Fruit fly (Drosophila melanogaster) whole organism, embryonic: ENCODE measurements around the gene CG18262.

Experiments used
- Antp ChIP-seq: fragments of 200-800 bp; sonication (Bioruptor generic); optimal IDR thresholded peaks from 3 replicates; lab custom pipeline; 2016; ENCODE audit warnings: missing biosample characterization, missing genetic modification characterization
- Atf6 ChIP-seq: fragments of 200-800 bp; sonication (Bioruptor generic); IDR thresholded peaks from 2 replicates; pipeline ENCODE4 v1.3.6; 2022; ENCODE audit warnings: missing biosample characterization, missing genetic modification characterization
- Bgb ChIP-seq: fragments of 200-800 bp; sonication (Bioruptor generic); IDR thresholded peaks from 2 replicates; pipeline ENCODE4 v1.3.6; 2022; ENCODE audit warnings: missing biosample characterization, missing genetic modification characterization; ENCODE audit not compliant: partially characterized antibody
- CG10431 ChIP-seq: fragments of 200-800 bp; sonication (Bioruptor generic); optimal IDR thresholded peaks from 3 replicates; lab custom pipeline; 2018; ENCODE audit warnings: missing biosample characterization, mild to moderate bottlenecking, missing genetic modification characterization
- CG10462 ChIP-seq: fragments of 200-800 bp; sonication (Bioruptor generic); optimal IDR thresholded peaks from 2 replicates; lab custom pipeline; 2016; ENCODE audit warnings: missing biosample characterization, missing genetic modification characterization
- CG13287 ChIP-seq: fragments of 200-800 bp; sonication (Bioruptor generic); IDR thresholded peaks from 2 replicates; pipeline ENCODE4 v1.3.6; 2022; ENCODE audit warnings: missing biosample characterization, missing genetic modification characterization; ENCODE audit not compliant: partially characterized antibody
- CG15479 ChIP-seq: fragments of 200-800 bp; sonication (Bioruptor generic); optimal IDR thresholded peaks from 3 replicates; lab custom pipeline; 2019; ENCODE audit warnings: missing biosample characterization, mild to moderate bottlenecking, missing genetic modification characterization, moderate library complexity
- CG15696 ChIP-seq: fragments of 200-800 bp; sonication (Bioruptor generic); optimal IDR thresholded peaks from 2 replicates; lab custom pipeline; 2019; ENCODE audit warnings: missing biosample characterization, mild to moderate bottlenecking, missing genetic modification characterization, moderate library complexity
- CG1603 ChIP-seq: fragments of 200-800 bp; sonication (Bioruptor generic); optimal IDR thresholded peaks from 2 replicates; lab custom pipeline; 2019; ENCODE audit warnings: missing biosample characterization, mild to moderate bottlenecking, missing genetic modification characterization, moderate library complexity
- CG2120 ChIP-seq: fragments of 200-800 bp; sonication (Bioruptor generic); optimal IDR thresholded peaks from 3 replicates; lab custom pipeline; 2016; ENCODE audit warnings: missing biosample characterization, missing genetic modification characterization
- CG30431 ChIP-seq: fragments of 200-800 bp; sonication (Bioruptor generic); optimal IDR thresholded peaks from 2 replicates; lab custom pipeline; 2017; ENCODE audit warnings: missing biosample characterization, missing genetic modification characterization
- CG4282 ChIP-seq: fragments of 200-800 bp; sonication (Bioruptor generic); optimal IDR thresholded peaks from 2 replicates; lab custom pipeline; 2016; ENCODE audit warnings: missing biosample characterization, missing genetic modification characterization
- CG5245 ChIP-seq: fragments of 200-800 bp; sonication (Bioruptor generic); optimal IDR thresholded peaks from 3 replicates; lab custom pipeline; 2016; ENCODE audit warnings: missing biosample characterization, missing genetic modification characterization
- CG6854 ChIP-seq: fragments of 200-800 bp; sonication (Bioruptor generic); optimal IDR thresholded peaks from 3 replicates; lab custom pipeline; 2017; ENCODE audit warnings: missing biosample characterization, mild to moderate bottlenecking, missing genetic modification characterization
- CG7839 ChIP-seq: fragments of 200-800 bp; sonication (Bioruptor generic); optimal IDR thresholded peaks from 3 replicates; lab custom pipeline; 2018; ENCODE audit warnings: missing biosample characterization, mild to moderate bottlenecking, missing genetic modification characterization, moderate library complexity
- CG9817 ChIP-seq: fragments of 200-800 bp; sonication (Bioruptor generic); optimal IDR thresholded peaks from 2 replicates; lab custom pipeline; 2018; ENCODE audit warnings: missing biosample characterization, mild to moderate bottlenecking, missing genetic modification characterization, moderate library complexity
- CkIIα-i1 ChIP-seq: fragments of 200-800 bp; sonication (Bioruptor generic); IDR thresholded peaks from 2 replicates; pipeline ENCODE4 v1.3.6; 2022; ENCODE audit warnings: missing biosample characterization, missing genetic modification characterization
- D19B ChIP-seq: fragments of 200-800 bp; sonication (Bioruptor generic); optimal IDR thresholded peaks from 2 replicates; lab custom pipeline; 2017; ENCODE audit warnings: missing biosample characterization, mild to moderate bottlenecking, missing genetic modification characterization
- Dll ChIP-seq: fragments of 200-800 bp; sonication (Bioruptor generic); IDR thresholded peaks from 4 replicates; pipeline ENCODE4 v1.3.6; 2022; ENCODE audit warnings: missing biosample characterization, missing genetic modification characterization; ENCODE audit not compliant: partially characterized antibody
- Doc3 ChIP-seq: fragments of 200-800 bp; sonication (Bioruptor generic); IDR thresholded peaks from 3 replicates; pipeline ENCODE4 v1.3.6; 2022; ENCODE audit warnings: missing biosample characterization, missing genetic modification characterization; ENCODE audit not compliant: partially characterized antibody
- E2f2 ChIP-seq: fragments of 200-800 bp; sonication (Bioruptor generic); IDR thresholded peaks from 2 replicates; pipeline ENCODE4 v1.3.6; 2022; ENCODE audit warnings: missing biosample characterization, missing genetic modification characterization
- HHEX ChIP-seq: fragments of 200-800 bp; sonication (Bioruptor generic); optimal IDR thresholded peaks from 3 replicates; lab custom pipeline; 2017; ENCODE audit warnings: missing biosample characterization, mild to moderate bottlenecking, missing genetic modification characterization, missing genetic modification reagents
- HmgZ ChIP-seq: fragments of 200-800 bp; sonication (Bioruptor generic); optimal IDR thresholded peaks from 2 replicates; lab custom pipeline; 2018; ENCODE audit warnings: missing biosample characterization, mild to moderate bottlenecking, missing genetic modification characterization
- Hmr ChIP-seq: fragments of 200-800 bp; sonication (Bioruptor generic); optimal IDR thresholded peaks from 3 replicates; lab custom pipeline; 2017; ENCODE audit warnings: mild to moderate bottlenecking, missing biosample characterization, missing genetic modification reagents, missing genetic modification characterization
- Hsf ChIP-seq: fragments of 200-800 bp; sonication (Bioruptor generic); optimal IDR thresholded peaks from 3 replicates; lab custom pipeline; 2016; ENCODE audit warnings: missing biosample characterization, missing genetic modification characterization
- Kr ChIP-seq: fragments of 200-800 bp; sonication (Bioruptor generic); optimal IDR thresholded peaks from 2 replicates; lab custom pipeline; 2017; ENCODE audit warnings: missing biosample characterization, mild to moderate bottlenecking, missing genetic modification characterization
- MESR4 ChIP-seq: fragments of 200-800 bp; sonication (Bioruptor generic); optimal IDR thresholded peaks from 2 replicates; lab custom pipeline; 2018; ENCODE audit warnings: missing biosample characterization, mild to moderate bottlenecking, missing genetic modification characterization, moderate library complexity
- Max ChIP-seq: fragments of 200-800 bp; sonication (Bioruptor generic); optimal IDR thresholded peaks from 2 replicates; lab custom pipeline; 2016; ENCODE audit warnings: missing biosample characterization, mild to moderate bottlenecking, missing genetic modification characterization
- NfI ChIP-seq: fragments of 200-800 bp; sonication (Bioruptor generic); optimal IDR thresholded peaks from 3 replicates; lab custom pipeline; 2018; ENCODE audit warnings: missing biosample characterization, mild to moderate bottlenecking, missing genetic modification characterization, moderate library complexity
- Pdp1 ChIP-seq, 2 experiments: fragments of 200-800 bp; sonication (Bioruptor generic); optimal IDR thresholded peaks; 3 replicates each; lab custom pipeline; 2016; ENCODE audit warnings: missing biosample characterization in 2 of 2, missing genetic modification characterization in 2 of 2, mild to moderate bottlenecking in 1 of 2, moderate library complexity in 1 of 2
- Scr ChIP-seq: fragments of 200-800 bp; sonication (Bioruptor generic); IDR thresholded peaks from 2 replicates; pipeline ENCODE4 v1.3.6; 2022; ENCODE audit warnings: missing biosample characterization, missing genetic modification characterization; ENCODE audit not compliant: partially characterized antibody
- Trl ChIP-seq, 3 experiments: fragments of >200 bp in 2 of 3; fragments of 200-800 bp in 1 of 3; sonication (Bioruptor generic) in 1 of 3; optimal IDR thresholded peaks; 2 replicates in 1 of 3; 3 replicates in 2 of 3; lab custom pipeline; 2016 to 2017; ENCODE audit warnings: missing biosample characterization in 1 of 3, missing genetic modification characterization in 1 of 3
- Vsx1 ChIP-seq: fragments of 200-800 bp; sonication (Bioruptor generic); optimal IDR thresholded peaks from 2 replicates; lab custom pipeline; 2017; ENCODE audit warnings: missing biosample characterization, mild to moderate bottlenecking, missing genetic modification characterization, missing genetic modification reagents
- amos ChIP-seq: fragments of 200-800 bp; sonication (Bioruptor generic); IDR thresholded peaks from 2 replicates; pipeline ENCODE4 v1.3.6; 2022; ENCODE audit warnings: missing biosample characterization, missing genetic modification characterization; ENCODE audit not compliant: partially characterized antibody
- bbx ChIP-seq: fragments of 200-800 bp; sonication (Bioruptor generic); IDR thresholded peaks from 2 replicates; pipeline ENCODE4 v1.3.6; 2022; ENCODE audit warnings: missing biosample characterization, missing genetic modification characterization; ENCODE audit not compliant: partially characterized antibody
- fd3F ChIP-seq: fragments of 200-800 bp; sonication (Bioruptor generic); optimal IDR thresholded peaks from 2 replicates; lab custom pipeline; 2018; ENCODE audit warnings: missing biosample characterization, mild to moderate bottlenecking, missing genetic modification characterization, moderate library complexity
- fru ChIP-seq: fragments of >200 bp; optimal IDR thresholded peaks from 2 replicates; lab custom pipeline; 2017
- gem ChIP-seq: fragments of 200-800 bp; sonication (Bioruptor generic); optimal IDR thresholded peaks from 2 replicates; lab custom pipeline; 2019; ENCODE audit warnings: missing biosample characterization, mild to moderate bottlenecking, missing genetic modification characterization, moderate library complexity
- gro ChIP-seq: fragments of 200-800 bp; sonication (Bioruptor generic); optimal IDR thresholded peaks from 2 replicates; lab custom pipeline; 2016; ENCODE audit warnings: missing biosample characterization, missing genetic modification characterization
- gt ChIP-seq: fragments of 200-800 bp; sonication (Bioruptor generic); IDR thresholded peaks from 2 replicates; pipeline ENCODE4 v1.3.6; 2022; ENCODE audit warnings: missing biosample characterization, missing genetic modification characterization
- ken ChIP-seq: fragments of 200-800 bp; sonication (Bioruptor generic); IDR thresholded peaks from 3 replicates; pipeline ENCODE4 v1.3.6; 2022; ENCODE audit warnings: missing biosample characterization, missing genetic modification characterization
- lab ChIP-seq: fragments of 200-800 bp; sonication (Bioruptor generic); optimal IDR thresholded peaks from 3 replicates; lab custom pipeline; 2017; ENCODE audit warnings: missing biosample characterization, missing genetic modification characterization, mild to moderate bottlenecking, moderate library complexity, missing genetic modification reagents
- salm ChIP-seq: fragments of 200-800 bp; sonication (Bioruptor generic); optimal IDR thresholded peaks from 2 replicates; lab custom pipeline; 2018; ENCODE audit warnings: missing biosample characterization, mild to moderate bottlenecking, missing genetic modification characterization
- trem ChIP-seq: fragments of 200-800 bp; optimal IDR thresholded peaks from 3 replicates; lab custom pipeline; 2019; ENCODE audit warnings: missing biosample characterization, mild to moderate bottlenecking, missing genetic modification characterization, moderate library complexity
- twi ChIP-seq: fragments of 200-800 bp; optimal IDR thresholded peaks from 2 replicates; lab custom pipeline; 2019; ENCODE audit warnings: missing biosample characterization, mild to moderate bottlenecking, missing genetic modification characterization, moderate library complexity
- unc-4 ChIP-seq: fragments of 200-800 bp; sonication (Bioruptor generic); IDR thresholded peaks from 2 replicates; pipeline ENCODE4 v1.3.6; 2022; ENCODE audit warnings: missing biosample characterization, missing genetic modification characterization; ENCODE audit not compliant: partially characterized antibody

Gene CG18262

dm6 chrX:8115343-8115676, 37.4 kb upstream of the CG18262 start (continued):
- TF ChIP-seq Kr (no peak), Trl (optimal IDR thresholded peaks at IDR 0.05; lab: Kevin White, UChicago) (peak in 1 of 2 experiments; percentile 57), Trl (GFP tag; optimal IDR thresholded peaks at IDR 0.05; lab: Kevin White, UChicago) (no peak), Pdp1 (GFP tag; optimal IDR thresholded peaks at IDR 0.05; lab: Kevin White, UChicago) (peak in 1 of 2 experiments; percentile 95), Atf6 (GFP tag; lab: Robert Waterston, UW) (no peak), CG7839 (tag; lab: Kevin White, UChicago) (no peak), NfI (no peak), twi (tag; lab: Kevin White, UChicago) (no peak)
- TF ChIP-seq, all 482 proteins: peak for 4

dm6 chrX:8115717-8116311, 36.9 kb upstream of the CG18262 start, which contains the start of gene Gclc:
Gclc (minus strand) TSS chrX:8116147.
- no peak for TF ChIP-seq HmgZ (tag; lab: Kevin White, UChicago)
- no peak for TF ChIP-seq CG15696 (tag; lab: Kevin White, UChicago)
- no peak for TF ChIP-seq CG6854 (GFP tag; lab: Kevin White, UChicago)
- TF ChIP-seq trem (tag; lab: Kevin White, UChicago) = peak; percentile 31
- TF ChIP-seq D19B (GFP tag; lab: Kevin White, UChicago) = peak; percentile 3
- TF ChIP-seq MESR4 = peak; percentile 30
- TF ChIP-seq E2f2 (GFP tag; lab: Robert Waterston, UW) = peak; percentile 50
- peak; percentile 50; the same call in 1 of the 4 replicates for TF ChIP-seq Dll (GFP tag; lab: Robert Waterston, UW)
- no peak for TF ChIP-seq gro
- TF ChIP-seq gt (GFP tag; lab: Robert Waterston, UW) = no peak
- peak; percentile 62 for TF ChIP-seq CG13287 (GFP tag; lab: Robert Waterston, UW)
- TF ChIP-seq unc-4 (GFP tag; lab: Robert Waterston, UW) = peak; percentile 52; the same call in 1 of the 2 replicates
- TF ChIP-seq CG15479 (GFP tag; lab: Kevin White, UChicago) = no peak
- TF ChIP-seq Max (GFP tag; lab: Kevin White, UChicago) = peak; percentile 23
- no peak for TF ChIP-seq CkIIα-i1 (GFP tag; lab: Robert Waterston, UW)
- no peak for TF ChIP-seq salm (tag; lab: Kevin White, UChicago)
- TF ChIP-seq Hsf (GFP tag; lab: Kevin White, UChicago) = no peak
- TF ChIP-seq Hmr (GFP tag; lab: Kevin White, UChicago) = peak; percentile 50
- TF ChIP-seq amos (GFP tag; lab: Robert Waterston, UW) = peak; percentile 54; the same call in 1 of the 2 replicates
- peak; percentile 27 for TF ChIP-seq CG2120 (GFP tag; lab: Kevin White, UChicago)
- peak; percentile 41 for TF ChIP-seq bbx (GFP tag; lab: Robert Waterston, UW)
- TF ChIP-seq Vsx1 (GFP tag; lab: Kevin White, UChicago) = no peak
- 0 out of 3 replicates have a peak, but pooled peaks have one; percentile 18 for TF ChIP-seq ken (GFP tag; lab: Robert Waterston, UW)
- TF ChIP-seq Scr (GFP tag; lab: Robert Waterston, UW) = peak; percentile 39
- no peak for TF ChIP-seq Antp
- no peak for TF ChIP-seq CG10462
- no peak for TF ChIP-seq fd3F (GFP tag; lab: Kevin White, UChicago)
- no peak for TF ChIP-seq gem (tag; lab: Kevin White, UChicago)
- no peak for TF ChIP-seq CG10431 (GFP tag; lab: Kevin White, UChicago)
- TF ChIP-seq CG1603 (tag; lab: Kevin White, UChicago) = peak; percentile 42
- no peak for TF ChIP-seq CG5245
- no peak for TF ChIP-seq CG9817 (tag; lab: Kevin White, UChicago)
- 0 out of 3 replicates have a peak, but pooled peaks have one; percentile 35 for TF ChIP-seq Doc3
- peak; percentile 24 for TF ChIP-seq lab (GFP tag; lab: Kevin White, UChicago)
- TF ChIP-seq CG4282 (GFP tag; lab: Kevin White, UChicago) = no peak
- TF ChIP-seq CG30431 (GFP tag; lab: Kevin White, UChicago) = no peak
- peak; percentile 11; the same call in 1 of the 2 replicates for TF ChIP-seq Bgb (GFP tag; lab: Robert Waterston, UW)
- TF ChIP-seq HHEX = peak; percentile 12
- no peak for TF ChIP-seq CG7839 (tag; lab: Kevin White, UChicago)
- no peak for TF ChIP-seq fru (lab: Kevin White, UChicago)
